Fruit fly (Drosophila melanogaster): ENCODE results near the gene CG15431.

The CG15431 gene

DNA sequence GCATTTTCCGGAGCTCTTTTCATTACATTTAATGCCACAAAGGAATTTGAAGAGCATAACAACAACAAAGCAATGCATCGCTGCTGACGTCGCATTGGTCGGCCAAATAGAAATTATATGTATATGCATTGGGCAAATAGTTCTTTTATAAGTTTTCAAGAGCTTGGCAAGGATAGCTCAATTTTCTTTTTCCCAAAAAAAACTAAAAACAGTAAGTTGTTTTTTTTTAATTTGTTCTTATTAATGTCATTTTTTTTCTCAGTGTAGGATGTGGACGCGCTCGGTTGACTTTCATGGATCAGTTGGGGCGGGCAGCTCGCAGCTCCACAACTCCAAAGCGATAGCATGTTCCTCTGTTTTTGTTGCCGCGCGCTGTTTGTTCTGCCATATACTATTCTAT is 81.9 kb downstream of the CG15431 start (continued):
- TF ChIP-seq acj6 (GFP tag; optimal IDR thresholded peaks at IDR 0.05), result peak; percentile 2
- no peak for TF ChIP-seq CG31627 (GFP tag; optimal IDR thresholded peaks at IDR 0.05)
- TF ChIP-seq CG4318 (GFP tag; optimal IDR thresholded peaks at IDR 0.05), result no peak
- no peak for TF ChIP-seq spab (GFP tag; optimal IDR thresholded peaks at IDR 0.05)
- peak; percentile 24 for TF ChIP-seq CG16779 (tag; optimal IDR thresholded peaks at IDR 0.05)
- no peak for TF ChIP-seq vri (GFP tag; optimal IDR thresholded peaks at IDR 0.05)
- no peak for TF ChIP-seq CG1621 (tag; optimal IDR thresholded peaks at IDR 0.05)
- TF ChIP-seq Eip75B (GFP tag; optimal IDR thresholded peaks at IDR 0.05), result peak; percentile 29
- peak; percentile 74 for TF ChIP-seq eg (GFP tag; IDR thresholded peaks at IDR 0.05)
- peak; percentile 51 for TF ChIP-seq CG6276 (GFP tag; optimal IDR thresholded peaks at IDR 0.05)
- TF ChIP-seq Hr4 (GFP tag; optimal IDR thresholded peaks at IDR 0.05), result peak; percentile 32
- no peak for TF ChIP-seq CG7368 (GFP tag; optimal IDR thresholded peaks at IDR 0.05)
- peak; percentile 13 for TF ChIP-seq pdm3 (GFP tag; optimal IDR thresholded peaks at IDR 0.05)
- no peak for TF ChIP-seq topi (GFP tag; optimal IDR thresholded peaks at IDR 0.05)
- TF ChIP-seq Met (GFP tag; optimal IDR thresholded peaks at IDR 0.05), result no peak
- TF ChIP-seq Sox15 (GFP tag; optimal IDR thresholded peaks at IDR 0.05), result no peak
- no peak for TF ChIP-seq svp (GFP tag)
- no peak for TF ChIP-seq CG10669 (GFP tag; optimal IDR thresholded peaks at IDR 0.05)
- peak; percentile 78 for TF ChIP-seq CG15336 (GFP tag; IDR thresholded peaks at IDR 0.05)
- no peak for TF ChIP-seq Smox (GFP tag; optimal IDR thresholded peaks at IDR 0.05)
- TF ChIP-seq Hr39 (GFP tag; optimal IDR thresholded peaks at IDR 0.05), result no peak
- TF ChIP-seq fd59A (GFP tag; optimal IDR thresholded peaks at IDR 0.05), result no peak
- TF ChIP-seq Blimp-1 (GFP tag; optimal IDR thresholded peaks at IDR 0.05), result no peak
- TF ChIP-seq CG3919 (GFP tag; optimal IDR thresholded peaks at IDR 0.05), result peak; percentile 18
- no peak for TF ChIP-seq Eip93F (GFP tag; optimal IDR thresholded peaks at IDR 0.05)
- TF ChIP-seq dsx (GFP tag; optimal IDR thresholded peaks at IDR 0.05; ENCODE audit: poor library complexity, severe bottlenecking), result no peak

DNA sequence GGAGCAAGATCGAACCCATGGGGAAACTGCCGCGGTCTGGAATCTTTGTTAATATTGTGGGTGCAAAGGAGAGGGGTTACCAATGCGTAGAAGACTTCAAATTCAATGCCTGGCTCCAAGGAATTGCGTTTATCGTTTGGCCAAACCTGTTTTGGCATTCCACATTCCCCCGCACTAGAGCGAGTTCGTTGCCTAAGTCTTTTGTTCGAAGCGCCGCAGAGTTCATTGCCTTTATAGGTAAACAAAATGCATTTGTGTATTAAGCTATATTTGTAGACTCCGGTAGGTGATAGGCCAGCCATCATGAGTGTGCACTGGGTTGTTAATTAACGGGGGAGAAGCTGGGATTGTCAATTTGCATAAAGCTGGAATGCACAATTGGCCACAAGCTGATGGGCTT is 86.0 kb downstream of the CG15431 start:
- no peak for TF ChIP-seq CG4318 (GFP tag; optimal IDR thresholded peaks at IDR 0.05)
- no peak for TF ChIP-seq CG34406 (GFP tag; optimal IDR thresholded peaks at IDR 0.05)
- no peak for TF ChIP-seq Eip78C (GFP tag)
- no peak for TF ChIP-seq CG10669 (GFP tag; optimal IDR thresholded peaks at IDR 0.05)
- no peak for TF ChIP-seq acj6 (GFP tag; optimal IDR thresholded peaks at IDR 0.05)
- no peak for TF ChIP-seq Hr39 (GFP tag; optimal IDR thresholded peaks at IDR 0.05)
- no peak for TF ChIP-seq CG6163 (GFP tag; IDR thresholded peaks at IDR 0.05)
- no peak for TF ChIP-seq fd59A (GFP tag; optimal IDR thresholded peaks at IDR 0.05)
- TF ChIP-seq Ets96B (tag; optimal IDR thresholded peaks at IDR 0.05), result no peak
- no peak for TF ChIP-seq Blimp-1 (GFP tag; optimal IDR thresholded peaks at IDR 0.05)
- TF ChIP-seq OdsH (GFP tag; optimal IDR thresholded peaks at IDR 0.05), result no peak
- TF ChIP-seq CG8319 (GFP tag; optimal IDR thresholded peaks at IDR 0.05), result no peak
- TF ChIP-seq Smox (GFP tag; optimal IDR thresholded peaks at IDR 0.05), result no peak

All from whole organism, prepupa.